Worm (Caenorhabditis elegans) whole organism, midembryonic: Measurements from ENCODE around the gene fbxa-47.

Experiments
- T22C8.4 ChIP-seq: fragments of 200-800 bp; sonication (Bioruptor generic); IDR thresholded peaks from 2 replicates; pipeline ENCODE4 v1.3.6; 2022; ENCODE audit warnings: missing genetic modification characterization, missing compliant biosample characterization
- cog-1 ChIP-seq: sonication (generic microtip); optimal IDR thresholded peaks from 2 replicates; lab custom pipeline; 2016; ENCODE audit warnings: missing genetic modification characterization, missing compliant biosample characterization

fbxa-47 gene

DNA sequence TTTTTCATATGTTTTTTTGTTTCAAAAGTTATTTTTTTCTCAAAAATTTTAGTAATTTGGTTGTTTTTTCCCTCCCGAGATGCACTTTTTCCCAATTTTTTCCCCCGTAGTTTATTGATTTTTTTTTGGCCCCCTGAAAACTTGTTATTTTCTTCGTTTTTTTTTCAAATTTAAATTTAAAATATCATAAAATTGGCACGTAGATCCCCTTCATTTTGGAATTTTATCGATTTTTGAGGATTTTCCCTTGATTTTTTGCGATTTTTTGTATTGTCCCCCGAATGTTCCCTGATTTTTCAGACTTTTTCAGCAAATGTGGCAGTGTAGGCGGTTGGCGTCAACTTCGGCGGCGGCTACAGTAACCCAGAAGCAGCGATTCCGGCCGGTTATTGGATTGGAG is 34.6 kb downstream of the fbxa-47 start, which contains the start of gene C39B5.6:
TSS of gene C39B5.6 (plus strand) at position 301 of the 400 bp plus-strand sequence.
- TF ChIP-seq T22C8.4 (GFP tag; lab: Robert Waterston, UW): 0 out of 2 replicates have a peak, but pooled peaks have one; percentile 23
- no peak for TF ChIP-seq cog-1 (tag; lab: Kevin White, UChicago)
